Fruit fly (Drosophila melanogaster) whole organism, embryonic: Measurements from ENCODE around the gene rost.

ENCODE experiments used
- Bteb2 ChIP-seq: fragments of 200-800 bp; sonication (Bioruptor generic); optimal IDR thresholded peaks from 2 replicates; lab custom pipeline; 2016; ENCODE audit warnings: missing biosample characterization, missing genetic modification characterization
- C15 ChIP-seq: fragments of 200-800 bp; sonication (Bioruptor generic); IDR thresholded peaks from 3 replicates; pipeline ENCODE4 v1.3.6; 2022; ENCODE audit warnings: missing biosample characterization, missing genetic modification characterization
- CG10543 ChIP-seq: fragments of 200-800 bp; sonication (Bioruptor generic); optimal IDR thresholded peaks from 3 replicates; lab custom pipeline; 2017; ENCODE audit warnings: missing biosample characterization, mild to moderate bottlenecking, missing genetic modification characterization, moderate library complexity
- CG11093 ChIP-seq: fragments of 200-800 bp; sonication (Bioruptor generic); IDR thresholded peaks from 3 replicates; pipeline ENCODE4 v1.3.6; 2022; ENCODE audit warnings: missing biosample characterization, missing genetic modification characterization
- CG11504 ChIP-seq: fragments of 200-800 bp; sonication (Bioruptor generic); optimal IDR thresholded peaks from 3 replicates; lab custom pipeline; 2019; ENCODE audit warnings: missing biosample characterization, mild to moderate bottlenecking, missing genetic modification characterization, moderate library complexity
- CG11560 ChIP-seq: fragments of 200-800 bp; sonication (Bioruptor generic); IDR thresholded peaks from 3 replicates; pipeline ENCODE4 v1.3.6; 2022; ENCODE audit warnings: missing biosample characterization, missing genetic modification characterization
- CG12104 ChIP-seq: fragments of 200-800 bp; sonication (Bioruptor generic); optimal IDR thresholded peaks from 3 replicates; lab custom pipeline; 2016; ENCODE audit warnings: missing biosample characterization, missing genetic modification characterization
- CG12236 ChIP-seq: fragments of 200-800 bp; sonication (Bioruptor generic); optimal IDR thresholded peaks from 2 replicates; lab custom pipeline; 2016; ENCODE audit warnings: missing biosample characterization, missing genetic modification characterization
- CG16863 ChIP-seq: fragments of 200-800 bp; sonication (Bioruptor generic); optimal IDR thresholded peaks from 3 replicates; lab custom pipeline; 2016; ENCODE audit warnings: missing biosample characterization, missing genetic modification characterization
- CG17612 ChIP-seq: fragments of 200-800 bp; sonication (Bioruptor generic); IDR thresholded peaks from 2 replicates; pipeline ENCODE4 v1.3.6; 2022; ENCODE audit warnings: missing biosample characterization, missing genetic modification characterization
- CG3065 ChIP-seq: fragments of 200-800 bp; sonication (Bioruptor generic); optimal IDR thresholded peaks from 2 replicates; lab custom pipeline; 2016; ENCODE audit warnings: missing biosample characterization, missing genetic modification characterization
- CG4730 ChIP-seq: fragments of 200-800 bp; sonication (Bioruptor generic); IDR thresholded peaks from 2 replicates; pipeline ENCODE4 v1.3.6; 2022; ENCODE audit warnings: missing biosample characterization, missing genetic modification characterization
- CG6689 ChIP-seq: fragments of 200-800 bp; sonication (Bioruptor generic); IDR thresholded peaks from 2 replicates; pipeline ENCODE4 v1.3.6; 2022; ENCODE audit warnings: missing biosample characterization, missing genetic modification characterization
- CG7271 ChIP-seq: fragments of 200-800 bp; sonication (Bioruptor generic); optimal IDR thresholded peaks from 2 replicates; lab custom pipeline; 2018; ENCODE audit warnings: missing biosample characterization, mild to moderate bottlenecking, missing genetic modification characterization, moderate library complexity
- CG7357 ChIP-seq: fragments of 200-800 bp; sonication (Bioruptor generic); IDR thresholded peaks from 3 replicates; pipeline ENCODE4 v1.3.6; 2022; ENCODE audit warnings: missing biosample characterization, missing genetic modification characterization
- CG7839 ChIP-seq: fragments of 200-800 bp; sonication (Bioruptor generic); optimal IDR thresholded peaks from 3 replicates; lab custom pipeline; 2018; ENCODE audit warnings: missing biosample characterization, mild to moderate bottlenecking, missing genetic modification characterization, moderate library complexity
- CG8281 ChIP-seq: fragments of 200-800 bp; sonication (Bioruptor generic); optimal IDR thresholded peaks from 2 replicates; lab custom pipeline; 2018; ENCODE audit warnings: missing biosample characterization, mild to moderate bottlenecking, missing genetic modification characterization, moderate library complexity
- CG9727 ChIP-seq: fragments of 200-800 bp; sonication (Bioruptor generic); optimal IDR thresholded peaks from 3 replicates; lab custom pipeline; 2017; ENCODE audit warnings: missing biosample characterization, mild to moderate bottlenecking, missing genetic modification characterization
- CG9876 ChIP-seq: fragments of 200-800 bp; sonication (Bioruptor generic); optimal IDR thresholded peaks from 2 replicates; lab custom pipeline; 2016; ENCODE audit warnings: missing biosample characterization, missing genetic modification characterization
- Camta ChIP-seq: fragments of 200-800 bp; sonication (Bioruptor generic); optimal IDR thresholded peaks from 2 replicates; lab custom pipeline; 2016; ENCODE audit warnings: missing biosample characterization, missing genetic modification characterization
- D19A ChIP-seq: fragments of 200-800 bp; optimal IDR thresholded peaks from 3 replicates; lab custom pipeline; 2019; ENCODE audit warnings: missing biosample characterization, mild to moderate bottlenecking, missing genetic modification characterization, moderate library complexity
- E2f1 ChIP-seq: fragments of 200-800 bp; sonication (Bioruptor generic); IDR thresholded peaks from 2 replicates; pipeline ENCODE4 v1.3.6; 2022; ENCODE audit warnings: missing biosample characterization, missing genetic modification characterization
- Lhr ChIP-seq: fragments of 200-800 bp; sonication (Bioruptor generic); optimal IDR thresholded peaks from 3 replicates; lab custom pipeline; 2017; ENCODE audit warnings: mild to moderate bottlenecking, missing biosample characterization, missing genetic modification reagents, missing genetic modification characterization
- Sox102F ChIP-seq: fragments of 200-800 bp; sonication (Bioruptor generic); optimal IDR thresholded peaks from 2 replicates; lab custom pipeline; 2018; ENCODE audit warnings: missing biosample characterization, mild to moderate bottlenecking, missing genetic modification characterization, moderate library complexity
- TFAM ChIP-seq: fragments of 200-800 bp; sonication (Bioruptor generic); optimal IDR thresholded peaks from 2 replicates; lab custom pipeline; 2017; ENCODE audit warnings: missing biosample characterization, missing genetic modification characterization, inconsistent platforms
- Tbp ChIP-seq: fragments of >200 bp; optimal IDR thresholded peaks from 2 replicates; lab custom pipeline; 2018; ENCODE audit warnings: missing biosample characterization, missing genetic modification characterization
- Vsx1 ChIP-seq: fragments of 200-800 bp; sonication (Bioruptor generic); optimal IDR thresholded peaks from 2 replicates; lab custom pipeline; 2017; ENCODE audit warnings: missing biosample characterization, mild to moderate bottlenecking, missing genetic modification characterization, missing genetic modification reagents
- Xbp1 ChIP-seq: fragments of 200-800 bp; sonication (Bioruptor generic); optimal IDR thresholded peaks from 3 replicates; lab custom pipeline; 2016; ENCODE audit warnings: missing biosample characterization, mild to moderate bottlenecking, missing genetic modification characterization
- ash1 ChIP-seq: fragments of 200-800 bp; sonication (Bioruptor generic); optimal IDR thresholded peaks from 2 replicates; lab custom pipeline; 2018; ENCODE audit warnings: missing biosample characterization, mild to moderate bottlenecking, missing genetic modification characterization
- ato ChIP-seq: fragments of 200-800 bp; sonication (Bioruptor generic); IDR thresholded peaks from 2 replicates; pipeline ENCODE4 v1.3.6; 2022; ENCODE audit warnings: missing biosample characterization, missing genetic modification characterization; ENCODE audit not compliant: partially characterized antibody
- cato ChIP-seq: fragments of 200-800 bp; sonication (Bioruptor generic); optimal IDR thresholded peaks from 2 replicates; lab custom pipeline; 2016; ENCODE audit warnings: missing biosample characterization, missing genetic modification characterization, borderline replicate concordance
- cg ChIP-seq: fragments of 200-800 bp; sonication (Bioruptor generic); optimal IDR thresholded peaks from 3 replicates; lab custom pipeline; 2019; ENCODE audit warnings: missing biosample characterization, mild to moderate bottlenecking, missing genetic modification characterization, moderate library complexity
- croc ChIP-seq: fragments of 200-800 bp; sonication (Bioruptor generic); conservative IDR thresholded peaks from 3 replicates; pipeline ENCODE4 v1.3.6; 2022; ENCODE audit warnings: missing biosample characterization, missing genetic modification characterization
- dmrt11E ChIP-seq: fragments of 200-800 bp; sonication (Bioruptor generic); optimal IDR thresholded peaks from 3 replicates; lab custom pipeline; 2018; ENCODE audit warnings: missing biosample characterization, mild to moderate bottlenecking, missing genetic modification characterization, moderate library complexity
- ems ChIP-seq: fragments of 200-800 bp; sonication (Bioruptor generic); optimal IDR thresholded peaks from 3 replicates; lab custom pipeline; 2016; ENCODE audit warnings: missing biosample characterization, missing genetic modification characterization
- ewg ChIP-seq: fragments of 200-800 bp; sonication (Bioruptor generic); optimal IDR thresholded peaks from 3 replicates; lab custom pipeline; 2017; ENCODE audit warnings: mild to moderate bottlenecking, missing biosample characterization, missing genetic modification reagents, missing genetic modification characterization
- eyg ChIP-seq: fragments of 200-800 bp; sonication (Bioruptor generic); optimal IDR thresholded peaks from 3 replicates; lab custom pipeline; 2016; ENCODE audit warnings: missing biosample characterization, missing genetic modification characterization
- fd102C ChIP-seq: fragments of 200-800 bp; sonication (Bioruptor generic); optimal IDR thresholded peaks from 2 replicates; lab custom pipeline; 2018; ENCODE audit warnings: missing biosample characterization, mild to moderate bottlenecking, missing genetic modification characterization, moderate library complexity
- ham ChIP-seq: fragments of 200-800 bp; sonication (Bioruptor generic); IDR thresholded peaks from 2 replicates; pipeline ENCODE4 v1.3.6; 2022; ENCODE audit warnings: missing biosample characterization, missing genetic modification characterization
- jigr1 ChIP-seq: fragments of 200-800 bp; sonication (Bioruptor generic); IDR thresholded peaks from 3 replicates; pipeline ENCODE4 v1.3.6; 2022; ENCODE audit warnings: missing biosample characterization, missing genetic modification characterization
- lov ChIP-seq, 2 experiments: fragments of 200-800 bp in 1 of 2; fragments of >200 bp in 1 of 2; sonication (Bioruptor generic) in 1 of 2; IDR thresholded peaks in 1 of 2; optimal IDR thresholded peaks in 1 of 2; 2 replicates in 1 of 2; 3 replicates in 1 of 2; pipeline versions ENCODE4 v1.3.6 to Lab custom; 2017 to 2022; ENCODE audit warnings: missing biosample characterization in 1 of 2, missing genetic modification characterization in 1 of 2
- nerfin-2 ChIP-seq: fragments of 200-800 bp; sonication (Bioruptor generic); IDR thresholded peaks from 2 replicates; pipeline ENCODE4 v1.3.6; 2022; ENCODE audit warnings: missing biosample characterization, missing genetic modification characterization; ENCODE audit not compliant: partially characterized antibody
- pfk ChIP-seq: fragments of 200-800 bp; sonication (Bioruptor generic); optimal IDR thresholded peaks from 2 replicates; lab custom pipeline; 2018; ENCODE audit warnings: missing biosample characterization, mild to moderate bottlenecking, missing genetic modification characterization, moderate library complexity
- psq ChIP-seq: fragments of 200-800 bp; sonication (Bioruptor generic); optimal IDR thresholded peaks from 2 replicates; lab custom pipeline; 2017; ENCODE audit warnings: missing biosample characterization, missing genetic modification characterization
- rib ChIP-seq: fragments of 200-800 bp; sonication (Bioruptor generic); IDR thresholded peaks from 2 replicates; pipeline ENCODE4 v1.3.6; 2022; ENCODE audit warnings: missing biosample characterization, missing genetic modification characterization
- shn ChIP-seq: fragments of 200-800 bp; sonication (Bioruptor generic); optimal IDR thresholded peaks from 3 replicates; lab custom pipeline; 2016; ENCODE audit warnings: missing biosample characterization, missing genetic modification characterization
- stc ChIP-seq: fragments of 200-800 bp; sonication (Bioruptor generic); IDR thresholded peaks from 2 replicates; pipeline ENCODE4 v1.3.6; 2022; ENCODE audit warnings: missing biosample characterization, missing genetic modification characterization
- zf30C ChIP-seq: fragments of 200-800 bp; sonication (Bioruptor generic); optimal IDR thresholded peaks from 3 replicates; lab custom pipeline; 2018; ENCODE audit warnings: missing biosample characterization, mild to moderate bottlenecking, missing genetic modification characterization
- zfh1 ChIP-seq: fragments of 200-800 bp; sonication (Bioruptor generic); IDR thresholded peaks from 3 replicates; pipeline ENCODE4 v1.3.6; 2022; ENCODE audit warnings: missing biosample characterization, missing genetic modification characterization

rost gene

dm6 chr2L:8982584-8983302, 6.6 kb downstream of the rost start (continued):
- TF ChIP-seq stc (peak; percentile 66), CG11504 (tag; lab: Kevin White, UChicago) (peak; percentile 78), lov (optimal IDR thresholded peaks at IDR 0.05; lab: Kevin White, UChicago) (no peak), lov (GFP tag; IDR thresholded peaks at IDR 0.05; lab: Robert Waterston, UW) (no peak), D19A (tag; lab: Kevin White, UChicago) (peak; percentile 1), jigr1 (GFP tag; lab: Robert Waterston, UW) (no peak), E2f1 (GFP tag; lab: Robert Waterston, UW) (0 out of 2 replicates have a peak, but pooled peaks have one; percentile 35), CG17612 (GFP tag; lab: Robert Waterston, UW) (no peak), CG7271 (tag; lab: Kevin White, UChicago) (no peak), TFAM (GFP tag; lab: Kevin White, UChicago) (no peak), rib (no peak), nerfin-2 (GFP tag; lab: Robert Waterston, UW) (no peak), cato (GFP tag; lab: Kevin White, UChicago) (no peak), CG11560 (no peak), zfh1 (GFP tag; lab: Robert Waterston, UW) (no peak), ash1 (no peak), CG4730 (GFP tag; lab: Robert Waterston, UW) (no peak), CG7839 (tag; lab: Kevin White, UChicago) (peak; percentile 71), CG11093 (0 out of 3 replicates have a peak, but pooled peaks have one; percentile 31), Xbp1 (GFP tag; lab: Kevin White, UChicago) (peak; percentile 51), CG7357 (GFP tag; lab: Robert Waterston, UW) (peak; percentile 42; the same call in 1 of the 3 replicates), CG10543 (GFP tag; lab: Kevin White, UChicago) (peak; percentile 2), ham (GFP tag; lab: Robert Waterston, UW) (no peak), cg (GFP tag; lab: Kevin White, UChicago) (no peak), eyg (GFP tag; lab: Kevin White, UChicago) (no peak), zf30C (GFP tag; lab: Kevin White, UChicago) (no peak), ato (GFP tag; lab: Robert Waterston, UW) (no peak), Lhr (GFP tag; lab: Kevin White, UChicago) (no peak), ewg (GFP tag; lab: Kevin White, UChicago) (no peak), CG12236 (no peak), shn (GFP tag; lab: Kevin White, UChicago) (no peak), CG3065 (GFP tag; lab: Kevin White, UChicago) (no peak), pfk (GFP tag; lab: Kevin White, UChicago) (no peak), Tbp (GFP tag; lab: Kevin White, UChicago) (no peak), Bteb2 (GFP tag; lab: Kevin White, UChicago) (peak; percentile 34), CG6689 (GFP tag; lab: Robert Waterston, UW) (no peak; the same call in 1 of the 2 replicates), CG9876 (GFP tag; lab: Kevin White, UChicago) (no peak), psq (GFP tag; lab: Kevin White, UChicago) (no peak), dmrt11E (tag; lab: Kevin White, UChicago) (no peak), Vsx1 (GFP tag; lab: Kevin White, UChicago) (peak; percentile 15), Camta (GFP tag; lab: Kevin White, UChicago) (no peak), fd102C (GFP tag; lab: Kevin White, UChicago) (no peak), CG16863 (GFP tag; lab: Kevin White, UChicago) (peak; percentile 27), CG12104 (peak; percentile 11), CG8281 (tag; lab: Kevin White, UChicago) (peak; percentile 44), Sox102F (peak; percentile 69), CG9727 (no peak), croc (no peak), ems (GFP tag; lab: Kevin White, UChicago) (peak; percentile 21), C15 (GFP tag; lab: Robert Waterston, UW) (no peak)
